Worm (Caenorhabditis elegans) whole organism, mixed stage, embryonic: ENCODE results near the gene col-8.

Source experiments
- M03D4.4 ChIP-seq: sonication (generic microtip); optimal IDR thresholded peaks from 2 replicates; lab custom pipeline; 2017; ENCODE audit warnings: mild to moderate bottlenecking, missing genetic modification characterization, missing compliant biosample characterization
- bed-3 ChIP-seq: fragments of 200-800 bp; sonication (Bioruptor generic); optimal IDR thresholded peaks from 3 replicates; lab custom pipeline; 2018; ENCODE audit warnings: mild to moderate bottlenecking, missing genetic modification characterization, moderate library complexity, missing compliant biosample characterization
- blmp-1 ChIP-seq: fragments of 150-350 bp; optimal IDR thresholded peaks from 2 replicates; lab custom pipeline; 2014; ENCODE audit warnings: missing biosample characterization, missing genetic modification characterization
- ceh-39 ChIP-seq: fragments of 150-350 bp; optimal IDR thresholded peaks from 2 replicates; lab custom pipeline; 2014; ENCODE audit warnings: missing biosample characterization, missing genetic modification characterization
- ceh-43 ChIP-seq: fragments of 200-800 bp; sonication (Bioruptor generic); optimal IDR thresholded peaks from 2 replicates; lab custom pipeline; 2018; ENCODE audit warnings: mild to moderate bottlenecking, missing genetic modification characterization, moderate library complexity, missing compliant biosample characterization
- ceh-83 ChIP-seq: fragments of 200-800 bp; sonication (Bioruptor generic); optimal IDR thresholded peaks from 2 replicates; lab custom pipeline; 2018; ENCODE audit warnings: mild to moderate bottlenecking, missing genetic modification characterization, missing compliant biosample characterization
- ces-1 ChIP-seq: fragments of 150-350 bp; optimal IDR thresholded peaks from 2 replicates; lab custom pipeline; 2014; ENCODE audit warnings: missing biosample characterization, missing genetic modification reagents, missing genetic modification characterization
- cnd-1 ChIP-seq: fragments of 200-800 bp; sonication (Bioruptor generic); optimal IDR thresholded peaks from 2 replicates; lab custom pipeline; 2018; ENCODE audit warnings: mild to moderate bottlenecking, missing genetic modification characterization, missing compliant biosample characterization
- drap-1 ChIP-seq: fragments of 200-800 bp; sonication (Bioruptor generic); optimal IDR thresholded peaks from 3 replicates; lab custom pipeline; 2018; ENCODE audit warnings: mild to moderate bottlenecking, missing genetic modification characterization, missing compliant biosample characterization
- elt-1 ChIP-seq: sonication (generic microtip); optimal IDR thresholded peaks from 2 replicates; lab custom pipeline; 2017; ENCODE audit warnings: missing genetic modification characterization, mild to moderate bottlenecking, missing compliant biosample characterization, antibody characterized with exemption, moderate library complexity, borderline replicate concordance; ENCODE audit not compliant: insufficient read depth
- elt-3 ChIP-seq: fragments of 150-350 bp; optimal IDR thresholded peaks from 2 replicates; lab custom pipeline; 2014; ENCODE audit warnings: missing biosample characterization, missing genetic modification characterization
- ham-2 ChIP-seq: fragments of 200-800 bp; sonication (Bioruptor generic); optimal IDR thresholded peaks from 2 replicates; lab custom pipeline; 2018; ENCODE audit warnings: mild to moderate bottlenecking, missing genetic modification characterization, missing compliant biosample characterization
- hlh-1 ChIP-seq: fragments of 150-350 bp; optimal IDR thresholded peaks from 2 replicates; lab custom pipeline; 2014; ENCODE audit warnings: missing biosample characterization, missing genetic modification reagents, missing genetic modification characterization
- lin-13 ChIP-seq: fragments of 150-350 bp; optimal IDR thresholded peaks from 2 replicates; lab custom pipeline; 2014; ENCODE audit warnings: missing biosample characterization, missing genetic modification characterization
- lin-32 ChIP-seq: fragments of 200-800 bp; sonication (Bioruptor generic); optimal IDR thresholded peaks from 2 replicates; lab custom pipeline; 2018; ENCODE audit warnings: mild to moderate bottlenecking, missing genetic modification characterization, missing compliant biosample characterization
- lsy-2 ChIP-seq: fragments of 150-350 bp; optimal IDR thresholded peaks from 2 replicates; lab custom pipeline; 2014; ENCODE audit warnings: missing biosample characterization, missing genetic modification characterization
- mab-5 ChIP-seq: fragments of 150-350 bp; optimal IDR thresholded peaks from 2 replicates; lab custom pipeline; 2014; ENCODE audit warnings: missing biosample characterization, missing genetic modification characterization
- mep-1 ChIP-seq: fragments of 150-350 bp; optimal IDR thresholded peaks from 2 replicates; lab custom pipeline; 2017; ENCODE audit warnings: missing biosample characterization, missing genetic modification reagents, missing genetic modification characterization, inconsistent platforms
- mls-2 ChIP-seq: sonication (generic microtip); optimal IDR thresholded peaks from 2 replicates; lab custom pipeline; 2016; ENCODE audit warnings: mild to moderate bottlenecking, missing genetic modification characterization, moderate library complexity, missing compliant biosample characterization
- nhr-12 ChIP-seq: fragments of 150-350 bp; optimal IDR thresholded peaks from 2 replicates; lab custom pipeline; 2014; ENCODE audit warnings: missing biosample characterization, missing genetic modification characterization
- nhr-2 ChIP-seq: fragments of 150-350 bp; optimal IDR thresholded peaks from 2 replicates; lab custom pipeline; 2014; ENCODE audit warnings: missing biosample characterization, missing genetic modification characterization
- nhr-28 ChIP-seq: fragments of 150-350 bp; optimal IDR thresholded peaks from 2 replicates; lab custom pipeline; 2014; ENCODE audit warnings: missing biosample characterization, missing genetic modification characterization
- nhr-76 ChIP-seq: sonication (generic microtip); optimal IDR thresholded peaks from 2 replicates; lab custom pipeline; 2017; ENCODE audit warnings: missing biosample characterization, missing genetic modification characterization
- pha-4 ChIP-seq: fragments of 150-350 bp; optimal IDR thresholded peaks from 2 replicates; lab custom pipeline; 2018; ENCODE audit warnings: missing biosample characterization, missing genetic modification reagents, missing genetic modification characterization
- snpc-4 ChIP-seq: fragments of 150-350 bp; optimal IDR thresholded peaks from 2 replicates; lab custom pipeline; 2014; ENCODE audit warnings: missing biosample characterization, missing genetic modification characterization
- tbx-8 ChIP-seq: fragments of 200-800 bp; sonication (Bioruptor generic); optimal IDR thresholded peaks from 2 replicates; lab custom pipeline; 2018; ENCODE audit warnings: mild to moderate bottlenecking, missing genetic modification characterization, moderate library complexity, missing compliant biosample characterization
- unc-120 ChIP-seq: sonication (generic microtip); optimal IDR thresholded peaks from 2 replicates; lab custom pipeline; 2017; ENCODE audit warnings: missing genetic modification characterization, missing compliant biosample characterization; ENCODE audit not compliant: poor library complexity, severe bottlenecking
- unc-39 ChIP-seq: fragments of 150-350 bp; optimal IDR thresholded peaks from 2 replicates; lab custom pipeline; 2014; ENCODE audit warnings: missing biosample characterization, missing genetic modification characterization
- unc-62 ChIP-seq: fragments of 150-350 bp; optimal IDR thresholded peaks from 2 replicates; lab custom pipeline; 2014; ENCODE audit warnings: missing biosample characterization, missing genetic modification reagents, missing genetic modification characterization
- zip-8 ChIP-seq: fragments of 150-350 bp; optimal IDR thresholded peaks from 2 replicates; lab custom pipeline; 2014; ENCODE audit warnings: missing biosample characterization, missing genetic modification characterization
- ztf-11 ChIP-seq: fragments of 150-350 bp; optimal IDR thresholded peaks from 2 replicates; lab custom pipeline; 2014; ENCODE audit warnings: missing biosample characterization, missing genetic modification characterization

The col-8 gene

DNA sequence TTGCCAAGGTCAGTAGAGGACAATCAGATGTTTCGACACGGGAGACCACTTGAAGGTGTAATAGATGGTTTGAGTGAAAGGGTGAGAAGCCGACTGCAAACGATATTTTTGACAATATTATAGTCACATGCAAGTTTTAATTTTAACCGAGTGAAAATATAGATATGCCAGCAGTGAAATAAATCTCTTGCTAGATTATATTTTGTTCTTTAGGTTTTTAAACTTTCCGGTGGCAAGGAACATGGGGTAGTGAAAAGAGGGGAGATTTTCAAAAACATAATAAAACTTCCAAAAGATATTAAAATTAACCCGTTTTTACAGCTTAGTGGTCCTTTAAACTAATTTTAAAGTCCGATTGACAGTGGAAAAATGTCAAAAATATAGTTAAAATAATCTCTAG is 15.1 kb downstream of the col-8 start, which contains the start of gene C06E8.5:
Gene C06E8.5, minus strand, starts transcription at position 101 of the 400 bp plus-strand sequence.
- TF ChIP-seq mab-5: no peak
- TF ChIP-seq unc-62 (GFP tag; lab: Kevin White, UChicago): no peak
- no peak for TF ChIP-seq hlh-1
- TF ChIP-seq ces-1 (GFP tag; lab: Kevin White, UChicago): no peak
- TF ChIP-seq lin-13 (tag; lab: Kevin White, UChicago): no peak
- no peak for TF ChIP-seq M03D4.4
- no peak for TF ChIP-seq ceh-43 (GFP tag; lab: Kevin White, UChicago)
- no peak for TF ChIP-seq cnd-1 (tag; lab: Kevin White, UChicago)
- TF ChIP-seq ceh-39 (tag; lab: Kevin White, UChicago): no peak
- TF ChIP-seq unc-120 (tag; lab: Kevin White, UChicago): no peak
- TF ChIP-seq tbx-8: no peak
- TF ChIP-seq blmp-1 (tag; lab: Kevin White, UChicago): no peak
- TF ChIP-seq lin-32 (GFP tag; lab: Kevin White, UChicago): no peak
- no peak for TF ChIP-seq lsy-2
- TF ChIP-seq nhr-2: no peak
- TF ChIP-seq snpc-4 (tag; lab: Kevin White, UChicago): no peak
- TF ChIP-seq ztf-11 (tag; lab: Kevin White, UChicago): no peak
- TF ChIP-seq elt-3 (tag; lab: Kevin White, UChicago): no peak

DNA sequence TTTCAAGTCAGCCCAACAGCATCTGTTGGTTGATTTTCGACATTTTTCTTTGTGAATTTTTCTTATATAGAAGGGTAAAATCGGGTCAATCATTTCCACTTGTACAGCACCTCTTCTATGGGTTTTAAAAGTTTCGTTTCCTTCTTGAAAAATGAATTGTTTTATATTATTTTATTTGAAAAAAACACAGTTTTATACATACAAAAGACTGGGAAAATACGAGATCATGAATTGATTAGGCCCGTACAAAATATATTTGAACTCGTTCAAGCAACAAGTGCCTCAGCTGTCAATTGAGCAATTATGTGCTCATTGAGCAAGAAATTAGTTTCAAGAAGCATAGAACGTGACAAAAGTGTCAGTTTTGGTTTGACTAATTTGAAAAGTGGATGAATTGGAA is 18.3 kb downstream of the col-8 start:
- TF ChIP-seq snpc-4 (tag; lab: Kevin White, UChicago) (no peak), nhr-28 (tag; lab: Kevin White, UChicago) (no peak), ham-2 (no peak), ceh-83 (GFP tag; lab: Kevin White, UChicago) (no peak), ceh-43 (GFP tag; lab: Kevin White, UChicago) (no peak), nhr-76 (tag; lab: Kevin White, UChicago) (no peak), nhr-12 (tag; lab: Kevin White, UChicago) (no peak), drap-1 (GFP tag; lab: Kevin White, UChicago) (no peak), zip-8 (tag; lab: Kevin White, UChicago) (no peak), mls-2 (tag; lab: Kevin White, UChicago) (no peak)

DNA sequence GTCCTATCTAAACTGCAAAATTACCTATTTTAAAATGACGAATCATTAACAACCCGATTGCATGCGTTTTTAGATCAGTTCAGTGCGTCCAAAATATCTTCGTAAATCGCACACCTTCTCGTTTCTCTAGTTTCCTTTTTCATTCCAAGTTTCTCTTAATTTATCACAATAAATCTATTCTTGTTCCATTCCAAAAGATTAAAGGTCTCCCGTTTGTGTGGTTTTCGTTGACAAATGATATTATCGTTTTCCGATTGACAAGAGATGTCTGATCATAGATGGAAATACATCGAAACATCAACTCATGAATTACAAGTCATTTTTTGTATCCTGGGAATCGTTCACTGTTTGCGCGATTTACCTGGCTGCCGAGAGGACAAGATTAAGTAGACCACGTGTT is 27.2 kb downstream of the col-8 start:
- TF ChIP-seq elt-3 (tag; lab: Kevin White, UChicago) (no peak), unc-62 (GFP tag; lab: Kevin White, UChicago) (no peak), nhr-28 (tag; lab: Kevin White, UChicago) (no peak), cnd-1 (tag; lab: Kevin White, UChicago) (no peak), ceh-39 (tag; lab: Kevin White, UChicago) (no peak), ztf-11 (tag; lab: Kevin White, UChicago) (no peak), lsy-2 (no peak), lin-13 (tag; lab: Kevin White, UChicago) (no peak), tbx-8 (no peak), bed-3 (GFP tag; lab: Kevin White, UChicago) (no peak), unc-120 (tag; lab: Kevin White, UChicago) (no peak), snpc-4 (tag; lab: Kevin White, UChicago) (no peak), mep-1 (no peak), nhr-76 (tag; lab: Kevin White, UChicago) (no peak)

DNA sequence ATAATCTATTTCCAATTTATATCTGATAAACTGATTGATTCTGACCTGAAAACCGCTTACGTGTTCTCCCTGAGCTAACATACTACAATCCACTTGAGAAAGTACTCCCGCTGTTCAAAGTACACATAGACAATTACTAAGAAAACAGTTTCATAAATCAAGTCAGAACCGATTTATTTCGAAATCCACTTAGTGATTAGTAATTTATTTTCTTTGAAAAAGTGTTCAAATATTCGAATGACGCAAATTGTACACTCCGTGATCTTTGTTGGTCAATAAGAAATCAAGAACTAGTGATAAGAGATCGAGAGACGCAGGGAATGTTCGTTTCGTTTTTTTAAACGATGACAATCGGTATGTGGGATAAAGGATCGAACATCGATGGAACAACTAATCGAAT is 27.9 kb downstream of the col-8 start:
- TF ChIP-seq ham-2: no peak
- no peak for TF ChIP-seq zip-8 (tag; lab: Kevin White, UChicago)
- TF ChIP-seq lsy-2: no peak
- TF ChIP-seq lin-32 (GFP tag; lab: Kevin White, UChicago): no peak
- TF ChIP-seq ceh-83 (GFP tag; lab: Kevin White, UChicago): no peak
- TF ChIP-seq nhr-12 (tag; lab: Kevin White, UChicago): no peak
- no peak for TF ChIP-seq ceh-39 (tag; lab: Kevin White, UChicago)
- TF ChIP-seq mls-2 (tag; lab: Kevin White, UChicago): no peak
- TF ChIP-seq M03D4.4: no peak
- TF ChIP-seq ceh-43 (GFP tag; lab: Kevin White, UChicago): no peak
- no peak for TF ChIP-seq pha-4 (tag; lab: Kevin White, UChicago)
- TF ChIP-seq elt-1 (tag; lab: Kevin White, UChicago): no peak
- no peak for TF ChIP-seq drap-1 (GFP tag; lab: Kevin White, UChicago)
- no peak for TF ChIP-seq unc-39 (tag; lab: Kevin White, UChicago)
- no peak for TF ChIP-seq ces-1 (GFP tag; lab: Kevin White, UChicago)
- no peak for TF ChIP-seq tbx-8
- TF ChIP-seq nhr-76 (tag; lab: Kevin White, UChicago): no peak
- TF ChIP-seq mep-1: no peak
